Worm (Caenorhabditis elegans): Measurements from ENCODE around the gene Y41C4A.32.
A peak's percentile ranks its signal among the peaks of the same experiment; 100 is the strongest.

Gene Y41C4A.32

DNA sequence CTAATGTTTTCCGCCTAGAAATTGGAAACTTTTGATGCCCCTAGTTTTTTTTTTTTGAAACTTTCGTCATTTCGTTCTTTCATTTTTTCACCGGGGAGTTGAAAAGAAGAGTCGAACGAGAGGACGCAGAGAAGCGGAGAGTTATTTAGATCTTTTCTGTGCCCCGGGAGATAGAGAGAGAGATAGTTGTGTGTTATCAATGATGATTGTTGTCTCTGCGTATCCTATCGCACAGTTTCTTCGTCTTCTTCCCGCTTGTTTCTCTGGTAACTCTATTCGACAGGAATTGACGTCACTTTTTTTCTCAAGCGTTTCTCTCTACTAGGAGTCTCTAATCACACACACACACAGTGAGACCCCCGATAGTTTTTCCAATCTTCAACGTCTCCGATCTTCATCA is 32.2 kb upstream of the Y41C4A.32 start (continued):
- TF ChIP-seq egl-13 (tag; optimal IDR thresholded peaks at IDR 0.05) (no peak), hlh-17 (GFP tag; optimal IDR thresholded peaks at IDR 0.05; ENCODE audit: borderline replicate concordance) (no peak), fkh-4 (tag; optimal IDR thresholded peaks at IDR 0.05; ENCODE audit: borderline replicate concordance) (no peak), fos-1 (tag; optimal IDR thresholded peaks at IDR 0.05) (no peak), sptf-1 (tag; optimal IDR thresholded peaks at IDR 0.05) (no peak), unc-62 (GFP tag; optimal IDR thresholded peaks at IDR 0.05) (no peak), rnt-1 (tag; optimal IDR thresholded peaks at IDR 0.05) (peak; percentile 27), ama-1 (optimal IDR thresholded peaks at IDR 0.05) (no peak)

DNA sequence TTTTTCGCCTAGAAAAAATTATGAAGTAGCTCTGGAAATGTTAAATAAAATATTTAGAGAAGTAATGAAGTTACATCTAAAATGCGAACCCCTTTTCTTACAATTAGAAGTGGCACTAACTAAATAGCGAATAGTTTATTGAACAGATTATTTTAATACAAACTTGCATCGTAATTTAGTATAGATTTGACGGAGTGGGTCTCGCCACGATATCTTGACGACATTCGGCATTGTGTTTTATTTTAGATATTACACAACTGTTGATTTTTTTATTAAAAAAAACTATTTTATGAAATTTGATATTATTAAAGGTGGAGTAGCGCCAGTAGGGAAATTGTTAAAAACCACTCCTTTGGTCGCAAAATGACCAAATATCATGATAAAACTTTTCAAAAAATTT is 31.6 kb upstream of the Y41C4A.32 start:
- no peak for TF ChIP-seq C16A3.4 (tag; optimal IDR thresholded peaks at IDR 0.05)

DNA sequence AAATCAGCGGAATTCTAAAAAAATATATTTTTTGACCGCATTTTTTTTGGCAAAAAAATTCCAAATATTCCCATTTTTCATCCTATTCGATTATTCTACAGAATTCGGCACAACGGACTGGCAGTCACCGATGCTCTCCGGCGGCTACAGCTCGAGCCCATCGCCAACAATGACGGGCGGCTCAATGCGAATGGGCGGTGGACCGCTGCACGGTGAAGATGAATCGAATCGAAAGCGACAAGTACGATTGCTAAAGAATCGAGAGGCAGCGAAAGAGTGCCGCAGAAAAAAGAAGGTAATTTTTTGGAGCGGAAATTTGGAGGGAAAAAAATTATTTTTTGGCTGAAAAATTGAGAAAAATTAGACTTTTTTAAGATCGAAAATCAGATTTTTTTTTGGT is 29.1 kb upstream of the Y41C4A.32 start:
- TF ChIP-seq nhr-85 (tag) (peak; percentile 48), fkh-8 (tag; optimal IDR thresholded peaks at IDR 0.05) (peak; percentile 10), nhr-90 (tag; optimal IDR thresholded peaks at IDR 0.05; ENCODE audit: poor library complexity) (no peak), pqm-1 (tag; optimal IDR thresholded peaks at IDR 0.05) (no peak)

DNA sequence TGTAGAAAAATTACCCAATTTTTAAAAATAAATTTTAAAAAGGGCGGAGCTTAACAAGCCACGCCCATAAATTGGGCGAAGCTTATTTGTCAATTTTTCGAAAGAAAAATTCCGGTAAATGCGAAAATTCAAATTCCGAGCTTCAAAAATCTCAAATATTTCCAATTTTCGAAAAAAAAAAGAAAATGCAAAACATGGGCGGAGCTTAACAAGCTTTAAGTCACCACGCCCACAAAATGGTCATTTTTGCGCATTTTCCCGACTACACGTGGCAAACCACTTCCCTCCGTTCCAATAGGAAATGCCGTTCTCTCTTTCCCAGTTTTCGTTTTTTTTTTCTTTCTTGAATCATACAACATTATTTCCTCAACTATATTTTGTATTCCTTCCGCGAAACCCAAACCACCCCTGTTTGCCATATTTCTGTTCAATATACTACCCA is 27.0 kb upstream of the Y41C4A.32 start:
- TF ChIP-seq efl-1 (optimal IDR thresholded peaks at IDR 0.05) (no peak), efl-1 (GFP tag; optimal IDR thresholded peaks at IDR 0.05 in 1 of 2) (peak in 1 of 2 experiments; percentile 53), mdl-1 (tag; optimal IDR thresholded peaks at IDR 0.05) (no peak), mab-9 (GFP tag; IDR thresholded peaks at IDR 0.05) (no peak), nhr-71 (tag; optimal IDR thresholded peaks at IDR 0.05) (peak; percentile 12)

DNA sequence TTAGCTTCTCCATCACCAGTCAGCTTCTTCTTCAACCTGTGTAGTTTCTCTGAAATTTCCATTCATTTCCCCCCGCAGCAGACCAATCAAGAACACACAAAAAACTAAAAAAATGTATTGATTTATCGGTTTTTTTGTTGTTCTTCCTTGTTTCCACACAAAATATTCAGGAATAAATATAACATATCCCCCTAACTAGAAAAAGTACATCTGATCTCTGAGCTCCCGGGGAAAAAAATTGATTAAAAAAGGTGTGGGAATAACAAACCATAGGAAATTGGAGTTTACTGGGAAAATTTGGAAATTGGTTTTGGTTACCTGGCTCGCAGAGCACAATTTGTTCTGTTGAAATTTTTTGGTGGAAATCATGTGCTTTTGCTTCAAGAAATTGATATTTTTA is 26.5 kb upstream of the Y41C4A.32 start, which contains the start of gene Y41C4A.22:
TSS of gene Y41C4A.22 (plus strand) at position 301 of the 400 bp plus-strand sequence.
- peak; percentile 14 for TF ChIP-seq nhr-71 (tag; optimal IDR thresholded peaks at IDR 0.05)
- TF ChIP-seq pqm-1 (tag; optimal IDR thresholded peaks at IDR 0.05) = no peak
- TF ChIP-seq ceh-88 (GFP tag; IDR thresholded peaks at IDR 0.05) = no peak
- no peak for TF ChIP-seq lsy-2 (tag; optimal IDR thresholded peaks at IDR 0.05)
- no peak for TF ChIP-seq C04F5.9 (tag; optimal IDR thresholded peaks at IDR 0.05)
- TF ChIP-seq nhr-28 (tag; optimal IDR thresholded peaks at IDR 0.05) = no peak
- TF ChIP-seq unc-98 (GFP tag; IDR thresholded peaks at IDR 0.05) = no peak
- TF ChIP-seq fkh-8 (tag; optimal IDR thresholded peaks at IDR 0.05) = peak; percentile 50
- TF ChIP-seq nhr-47 (tag; optimal IDR thresholded peaks at IDR 0.05) = peak; percentile 7
- TF ChIP-seq grh-1 (GFP tag; IDR thresholded peaks at IDR 0.05) = peak; percentile 26; the same call in 1 of the 2 replicates
- no peak for TF ChIP-seq isw-1 (GFP tag; IDR thresholded peaks at IDR 0.05)

DNA sequence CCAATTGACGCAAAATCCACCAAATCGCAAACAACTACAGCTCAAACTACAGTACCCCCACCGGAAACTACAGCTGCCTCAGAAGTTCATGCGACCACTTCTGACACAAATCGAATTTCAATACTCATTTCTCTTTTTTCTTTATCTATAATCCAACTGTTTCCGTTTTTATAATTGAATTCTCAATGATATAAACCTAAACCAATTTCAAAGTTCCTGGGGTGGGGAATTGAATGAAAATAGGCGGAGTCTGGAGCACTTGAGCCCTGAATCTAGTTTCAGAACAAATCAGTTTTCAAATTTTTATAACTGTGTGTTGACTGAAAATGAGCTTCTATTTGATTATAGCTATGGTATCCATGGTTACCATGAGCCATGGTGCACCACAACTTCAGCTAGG is 25.2 kb upstream of the Y41C4A.32 start, which contains the start of gene Y41C4A.6:
TSS of gene Y41C4A.6 (plus strand) at position 301 of the 400 bp plus-strand sequence.
- TF ChIP-seq fkh-8 (tag; optimal IDR thresholded peaks at IDR 0.05) (peak; percentile 35), nhr-47 (tag; optimal IDR thresholded peaks at IDR 0.05) (no peak)

DNA sequence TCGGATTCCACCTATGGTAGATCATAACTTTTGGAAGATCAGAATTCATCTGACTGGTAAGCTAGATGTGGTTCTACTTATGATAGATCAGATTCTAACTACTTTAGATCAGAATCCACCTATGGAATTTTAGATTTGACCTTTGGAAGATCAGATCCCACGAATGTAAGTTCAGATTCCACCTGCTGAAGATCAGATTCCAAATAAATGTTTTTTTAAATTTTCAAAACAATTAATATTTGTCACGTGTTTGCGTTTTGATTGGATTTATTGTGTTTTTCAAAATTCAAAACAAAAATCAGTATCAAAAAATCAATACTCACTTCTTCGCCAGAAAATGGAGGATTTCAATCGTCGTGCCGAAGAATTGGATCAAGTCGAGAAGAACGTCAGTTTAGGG is 22.9 kb upstream of the Y41C4A.32 start, which contains the start of gene Y41C4A.7:
TSS of gene Y41C4A.7 (plus strand) at position 301 of the 400 bp plus-strand sequence.
- TF ChIP-seq efl-3 (GFP tag; optimal IDR thresholded peaks at IDR 0.05) (no peak), mab-9 (GFP tag; IDR thresholded peaks at IDR 0.05) (no peak), aha-1 (tag; optimal IDR thresholded peaks at IDR 0.05) (no peak), vab-15 (tag; optimal IDR thresholded peaks at IDR 0.05) (no peak), nhr-47 (tag; optimal IDR thresholded peaks at IDR 0.05) (no peak), rnt-1 (tag; optimal IDR thresholded peaks at IDR 0.05) (no peak), ceh-88 (GFP tag; IDR thresholded peaks at IDR 0.05) (no peak), nhr-84 (tag; optimal IDR thresholded peaks at IDR 0.05) (no peak), ama-1 (optimal IDR thresholded peaks at IDR 0.05) (no peak), ces-1 (GFP tag; optimal IDR thresholded peaks at IDR 0.05) (no peak), nhr-237 (tag; optimal IDR thresholded peaks at IDR 0.05) (no peak), hlh-17 (GFP tag; optimal IDR thresholded peaks at IDR 0.05; ENCODE audit: borderline replicate concordance) (no peak), sptf-1 (tag; optimal IDR thresholded peaks at IDR 0.05) (no peak), unc-30 (tag; optimal IDR thresholded peaks at IDR 0.05) (no peak), fkh-8 (tag; optimal IDR thresholded peaks at IDR 0.05) (no peak), F16B12.6 (tag; optimal IDR thresholded peaks at IDR 0.05) (no peak), ztf-4 (tag; optimal IDR thresholded peaks at IDR 0.05) (no peak)

Data from whole organism, L1 larva.